Fruit fly (Drosophila melanogaster) whole organism, embryonic: ENCODE results near the gene Hecw.

Experiments used
- Atf3 ChIP-seq: fragments of 200-800 bp; sonication (Bioruptor generic); optimal IDR thresholded peaks from 3 replicates; lab custom pipeline; 2016; ENCODE audit warnings: missing biosample characterization, missing genetic modification characterization
- BtbVII ChIP-seq: fragments of 200-800 bp; sonication (Bioruptor generic); optimal IDR thresholded peaks from 3 replicates; lab custom pipeline; 2017; ENCODE audit warnings: missing biosample characterization, mild to moderate bottlenecking, missing genetic modification characterization
- CG10267 ChIP-seq: fragments of 200-800 bp; sonication (Bioruptor generic); optimal IDR thresholded peaks from 2 replicates; lab custom pipeline; 2018; ENCODE audit warnings: missing biosample characterization, mild to moderate bottlenecking, missing genetic modification characterization, moderate library complexity
- CG10321 ChIP-seq: fragments of 200-800 bp; sonication (Bioruptor generic); IDR thresholded peaks from 2 replicates; pipeline ENCODE4 v1.3.6; 2022; ENCODE audit warnings: missing biosample characterization, missing genetic modification characterization
- CG12104 ChIP-seq: fragments of 200-800 bp; sonication (Bioruptor generic); optimal IDR thresholded peaks from 3 replicates; lab custom pipeline; 2016; ENCODE audit warnings: missing biosample characterization, missing genetic modification characterization
- CG12236 ChIP-seq: fragments of 200-800 bp; sonication (Bioruptor generic); optimal IDR thresholded peaks from 2 replicates; lab custom pipeline; 2016; ENCODE audit warnings: missing biosample characterization, missing genetic modification characterization
- CG12769 ChIP-seq: fragments of 200-800 bp; sonication (Bioruptor generic); optimal IDR thresholded peaks from 2 replicates; lab custom pipeline; 2019; ENCODE audit warnings: missing biosample characterization, mild to moderate bottlenecking, missing genetic modification characterization, moderate library complexity
- CG1602 ChIP-seq: fragments of 200-800 bp; sonication (Bioruptor generic); optimal IDR thresholded peaks from 3 replicates; lab custom pipeline; 2016; ENCODE audit warnings: missing biosample characterization, missing genetic modification characterization
- CG17612 ChIP-seq: fragments of 200-800 bp; sonication (Bioruptor generic); IDR thresholded peaks from 2 replicates; pipeline ENCODE4 v1.3.6; 2022; ENCODE audit warnings: missing biosample characterization, missing genetic modification characterization
- CG2712 ChIP-seq: fragments of 200-800 bp; optimal IDR thresholded peaks from 3 replicates; lab custom pipeline; 2019; ENCODE audit warnings: missing biosample characterization, mild to moderate bottlenecking, missing genetic modification characterization, moderate library complexity
- CG31441 ChIP-seq: fragments of 200-800 bp; sonication (Bioruptor generic); IDR thresholded peaks from 2 replicates; pipeline ENCODE4 v1.3.6; 2022; ENCODE audit warnings: missing biosample characterization, missing genetic modification characterization
- CG3726 ChIP-seq: fragments of 200-800 bp; sonication (Bioruptor generic); IDR thresholded peaks from 3 replicates; pipeline ENCODE4, ENCODE4 v1.3.6; 2022; ENCODE audit warnings: missing biosample characterization, missing genetic modification characterization
- CG3847 ChIP-seq: fragments of 200-800 bp; sonication (Bioruptor generic); IDR thresholded peaks from 2 replicates; pipeline ENCODE4 v1.3.6; 2022; ENCODE audit warnings: missing biosample characterization, missing genetic modification characterization
- CG4282 ChIP-seq: fragments of 200-800 bp; sonication (Bioruptor generic); optimal IDR thresholded peaks from 2 replicates; lab custom pipeline; 2016; ENCODE audit warnings: missing biosample characterization, missing genetic modification characterization
- CG4404 ChIP-seq: fragments of 200-800 bp; sonication (Bioruptor generic); IDR thresholded peaks from 2 replicates; pipeline ENCODE4 v1.3.6; 2022; ENCODE audit warnings: missing biosample characterization, missing genetic modification characterization
- CG4854 ChIP-seq: fragments of 200-800 bp; sonication (Bioruptor generic); optimal IDR thresholded peaks from 2 replicates; lab custom pipeline; 2016; ENCODE audit warnings: missing biosample characterization, missing genetic modification characterization, inconsistent platforms
- CG5180 ChIP-seq: fragments of 200-800 bp; sonication (Bioruptor generic); optimal IDR thresholded peaks from 3 replicates; lab custom pipeline; 2017; ENCODE audit warnings: missing biosample characterization, missing genetic modification characterization, mild to moderate bottlenecking, moderate library complexity, missing genetic modification reagents
- CG7963 ChIP-seq: fragments of 200-800 bp; sonication (Bioruptor generic); IDR thresholded peaks from 3 replicates; pipeline ENCODE4 v1.3.6; 2022; ENCODE audit warnings: missing biosample characterization, missing genetic modification characterization; ENCODE audit not compliant: partially characterized antibody
- CG9437 ChIP-seq: fragments of 200-800 bp; sonication (Bioruptor generic); optimal IDR thresholded peaks from 2 replicates; lab custom pipeline; 2018; ENCODE audit warnings: missing biosample characterization, mild to moderate bottlenecking, missing genetic modification characterization
- E2f1 ChIP-seq: fragments of 200-800 bp; sonication (Bioruptor generic); IDR thresholded peaks from 2 replicates; pipeline ENCODE4 v1.3.6; 2022; ENCODE audit warnings: missing biosample characterization, missing genetic modification characterization
- GATAe ChIP-seq: fragments of 200-800 bp; sonication (Bioruptor generic); conservative IDR thresholded peaks from 2 replicates; pipeline ENCODE4 v1.3.6; 2022; ENCODE audit warnings: missing biosample characterization, missing genetic modification characterization
- HLH3B ChIP-seq: fragments of 200-800 bp; sonication (Bioruptor generic); IDR thresholded peaks from 2 replicates; pipeline ENCODE4 v1.3.6; 2022; ENCODE audit warnings: missing biosample characterization, missing genetic modification characterization
- Hey ChIP-seq: fragments of 200-800 bp; sonication (Bioruptor generic); optimal IDR thresholded peaks from 3 replicates; lab custom pipeline; 2018; ENCODE audit warnings: missing biosample characterization, mild to moderate bottlenecking, missing genetic modification characterization
- Lpt ChIP-seq: fragments of >200 bp; optimal IDR thresholded peaks from 2 replicates; lab custom pipeline; 2018; ENCODE audit warnings: missing biosample characterization, missing genetic modification characterization
- MBD-R2 ChIP-seq: fragments of 200-800 bp; sonication (Bioruptor generic); IDR thresholded peaks from 2 replicates; pipeline ENCODE4 v1.3.6; 2022; ENCODE audit warnings: missing biosample characterization, missing genetic modification characterization
- Mad ChIP-seq: fragments of 200-800 bp; sonication (Bioruptor generic); optimal IDR thresholded peaks from 2 replicates; lab custom pipeline; 2016; ENCODE audit warnings: missing biosample characterization, missing genetic modification characterization
- Med ChIP-seq: fragments of 200-800 bp; sonication (Bioruptor generic); peaks from one replicate; lab custom pipeline; 2016; ENCODE audit warnings: missing biosample characterization, missing genetic modification characterization, mild to moderate bottlenecking, inconsistent platforms, moderate library complexity
- Myb ChIP-seq: fragments of 200-800 bp; sonication (Bioruptor generic); optimal IDR thresholded peaks from 2 replicates; lab custom pipeline; 2016; ENCODE audit warnings: missing biosample characterization, missing genetic modification characterization
- Nf-YA ChIP-seq: fragments of 200-800 bp; sonication (Bioruptor generic); IDR thresholded peaks from 2 replicates; pipeline ENCODE4 v1.3.6; 2022; ENCODE audit warnings: missing biosample characterization, missing genetic modification characterization
- Optix ChIP-seq: fragments of 200-800 bp; sonication (Bioruptor generic); IDR thresholded peaks from 3 replicates; pipeline ENCODE4 v1.3.6; 2022; ENCODE audit warnings: missing biosample characterization, missing genetic modification characterization
- Side ChIP-seq: fragments of 200-800 bp; sonication (Bioruptor generic); optimal IDR thresholded peaks from 2 replicates; lab custom pipeline; 2016; ENCODE audit warnings: missing biosample characterization, missing genetic modification characterization
- abd-A ChIP-seq: fragments of 200-800 bp; sonication (Bioruptor generic); optimal IDR thresholded peaks from 3 replicates; lab custom pipeline; 2019; ENCODE audit warnings: missing biosample characterization, mild to moderate bottlenecking, missing genetic modification characterization, moderate library complexity
- amos ChIP-seq: fragments of 200-800 bp; sonication (Bioruptor generic); IDR thresholded peaks from 2 replicates; pipeline ENCODE4 v1.3.6; 2022; ENCODE audit warnings: missing biosample characterization, missing genetic modification characterization; ENCODE audit not compliant: partially characterized antibody
- aop ChIP-seq: fragments of 200-800 bp; sonication (Bioruptor generic); IDR thresholded peaks from 2 replicates; pipeline ENCODE4 v1.3.6; 2022; ENCODE audit warnings: missing biosample characterization, missing genetic modification characterization
- ase ChIP-seq: fragments of 200-800 bp; sonication (Bioruptor generic); IDR thresholded peaks from 3 replicates; pipeline ENCODE4 v1.3.6; 2022; ENCODE audit warnings: missing biosample characterization, missing genetic modification characterization
- bab2 ChIP-seq: fragments of 200-800 bp; sonication (Bioruptor generic); optimal IDR thresholded peaks from 2 replicates; lab custom pipeline; 2016; ENCODE audit warnings: missing biosample characterization, missing genetic modification characterization
- corto ChIP-seq: fragments of 200-800 bp; sonication (Bioruptor generic); optimal IDR thresholded peaks from 2 replicates; lab custom pipeline; 2016; ENCODE audit warnings: missing biosample characterization, mild to moderate bottlenecking, missing genetic modification characterization, moderate library complexity
- disco-r ChIP-seq: fragments of 200-800 bp; sonication (Bioruptor generic); optimal IDR thresholded peaks from 2 replicates; lab custom pipeline; 2016; ENCODE audit warnings: missing biosample characterization, missing genetic modification characterization
- grau ChIP-seq: fragments of 200-800 bp; optimal IDR thresholded peaks from 3 replicates; lab custom pipeline; 2019; ENCODE audit warnings: missing biosample characterization, mild to moderate bottlenecking, missing genetic modification characterization, moderate library complexity
- inv ChIP-seq: fragments of 200-800 bp; sonication (Bioruptor generic); IDR thresholded peaks from 2 replicates; pipeline ENCODE4 v1.3.6; 2022; ENCODE audit warnings: missing biosample characterization, missing genetic modification characterization; ENCODE audit not compliant: partially characterized antibody
- nerfin-2 ChIP-seq: fragments of 200-800 bp; sonication (Bioruptor generic); IDR thresholded peaks from 2 replicates; pipeline ENCODE4 v1.3.6; 2022; ENCODE audit warnings: missing biosample characterization, missing genetic modification characterization; ENCODE audit not compliant: partially characterized antibody
- nmo ChIP-seq: fragments of 200-800 bp; sonication (Bioruptor generic); optimal IDR thresholded peaks from 2 replicates; lab custom pipeline; 2018; ENCODE audit warnings: missing biosample characterization, mild to moderate bottlenecking, missing genetic modification characterization, moderate library complexity
- oc ChIP-seq: fragments of 200-800 bp; sonication (Bioruptor generic); optimal IDR thresholded peaks from 2 replicates; lab custom pipeline; 2018; ENCODE audit warnings: missing biosample characterization, mild to moderate bottlenecking, missing genetic modification characterization, moderate library complexity
- pzg ChIP-seq: fragments of 200-800 bp; sonication (Bioruptor generic); optimal IDR thresholded peaks from 3 replicates; lab custom pipeline; 2018; ENCODE audit warnings: missing biosample characterization, mild to moderate bottlenecking, missing genetic modification characterization, moderate library complexity
- scrt ChIP-seq: fragments of 200-800 bp; sonication (Bioruptor generic); optimal IDR thresholded peaks from 2 replicates; lab custom pipeline; 2018; ENCODE audit warnings: missing biosample characterization, mild to moderate bottlenecking, missing genetic modification characterization, moderate library complexity
- sr ChIP-seq: fragments of 200-800 bp; sonication (Bioruptor generic); IDR thresholded peaks from 3 replicates; pipeline ENCODE4 v1.3.6; 2022; ENCODE audit warnings: missing biosample characterization, missing genetic modification characterization
- sug ChIP-seq: fragments of 200-800 bp; optimal IDR thresholded peaks from 2 replicates; lab custom pipeline; 2019; ENCODE audit warnings: missing biosample characterization, mild to moderate bottlenecking, missing genetic modification characterization, moderate library complexity
- tx ChIP-seq: fragments of 200-800 bp; sonication (Bioruptor generic); optimal IDR thresholded peaks from 2 replicates; lab custom pipeline; 2016; ENCODE audit warnings: missing biosample characterization, missing genetic modification characterization
- unc-4 ChIP-seq: fragments of 200-800 bp; sonication (Bioruptor generic); IDR thresholded peaks from 2 replicates; pipeline ENCODE4 v1.3.6; 2022; ENCODE audit warnings: missing biosample characterization, missing genetic modification characterization; ENCODE audit not compliant: partially characterized antibody

Gene Hecw

dm6 chrX:9600818-9601732 is 7.7 kb upstream of the Hecw start, which contains the start of gene Gga (continued):
- no peak for TF ChIP-seq Atf3 (GFP tag; lab: Kevin White, UChicago)
- no peak for TF ChIP-seq GATAe
- peak; percentile 93; the same call in 1 of the 2 replicates for TF ChIP-seq amos (GFP tag; lab: Robert Waterston, UW)
- TF ChIP-seq CG12236 (GFP tag; lab: Kevin White, UChicago), result no peak
- no peak for TF ChIP-seq CG4282 (GFP tag; lab: Kevin White, UChicago)
- TF ChIP-seq sr (GFP tag; lab: Robert Waterston, UW), result 0 out of 3 replicates have a peak, but pooled peaks have one; percentile 17
- TF ChIP-seq inv, result peak; percentile 81
- no peak for TF ChIP-seq CG12769 (tag; lab: Kevin White, UChicago)
- TF ChIP-seq CG4404 (GFP tag; lab: Robert Waterston, UW), result no peak
- TF ChIP-seq CG10321 (GFP tag; lab: Robert Waterston, UW), result no peak
- TF ChIP-seq nmo (GFP tag; lab: Kevin White, UChicago), result no peak
- no peak for TF ChIP-seq CG2712 (tag; lab: Kevin White, UChicago)
- TF ChIP-seq scrt (GFP tag; lab: Kevin White, UChicago), result no peak
- peak; percentile 78 for TF ChIP-seq Hey (tag; lab: Kevin White, UChicago)
- TF ChIP-seq CG12104 (GFP tag; lab: Kevin White, UChicago), result no peak
- TF ChIP-seq bab2 (GFP tag; lab: Kevin White, UChicago), result no peak
- no peak for TF ChIP-seq Optix (GFP tag; lab: Robert Waterston, UW)
- TF ChIP-seq tx (GFP tag; lab: Kevin White, UChicago), result no peak
- peak; percentile 79 for TF ChIP-seq CG7963 (GFP tag; lab: Robert Waterston, UW)
- TF ChIP-seq nerfin-2 (GFP tag; lab: Robert Waterston, UW), result peak; percentile 69
- no peak for TF ChIP-seq ase
- TF ChIP-seq BtbVII (GFP tag; lab: Kevin White, UChicago), result no peak
- peak; percentile 93 for TF ChIP-seq pzg (GFP tag; lab: Kevin White, UChicago)
- TF ChIP-seq Mad, result no peak
- no peak for TF ChIP-seq E2f1 (GFP tag; lab: Robert Waterston, UW)
- TF ChIP-seq Side (GFP tag; lab: Kevin White, UChicago), result no peak
- no peak for TF ChIP-seq Nf-YA (GFP tag; lab: Robert Waterston, UW)
- TF ChIP-seq Myb, result peak; percentile 98
- no peak for TF ChIP-seq oc (tag; lab: Kevin White, UChicago)
- no peak for TF ChIP-seq aop (GFP tag; lab: Robert Waterston, UW)
- no peak for TF ChIP-seq HLH3B (GFP tag; lab: Robert Waterston, UW)
- no peak for TF ChIP-seq CG31441 (GFP tag; lab: Robert Waterston, UW)
- no peak for TF ChIP-seq disco-r
- no peak for TF ChIP-seq CG17612 (GFP tag; lab: Robert Waterston, UW)
- peak; percentile 56 for TF ChIP-seq MBD-R2
- TF ChIP-seq CG10267, result peak; percentile 60
- no peak for TF ChIP-seq Lpt (GFP tag; lab: Kevin White, UChicago)
- TF ChIP-seq CG9437 (GFP tag; lab: Kevin White, UChicago), result no peak
- TF ChIP-seq unc-4, result peak; percentile 92
- TF ChIP-seq CG3726, result no peak
- peak; percentile 56 for TF ChIP-seq CG5180 (GFP tag; lab: Kevin White, UChicago)
- no peak for TF ChIP-seq CG4854 (GFP tag; lab: Kevin White, UChicago)
- no peak for TF ChIP-seq CG1602
- TF ChIP-seq grau (tag; lab: Kevin White, UChicago), result peak; percentile 5
- no peak for TF ChIP-seq corto
- peak; percentile 38 for TF ChIP-seq sug (tag; lab: Kevin White, UChicago)
- TF ChIP-seq abd-A, result peak; percentile 90
- peak; percentile 75 for TF ChIP-seq Med (GFP tag; lab: Kevin White, UChicago)
- TF ChIP-seq CG3847 (GFP tag; lab: Robert Waterston, UW), result peak; percentile 68
